Comparison of ENCODE assay signal across 5 fruit fly cellular contexts in genomic region chr3R:23210243-23211215, dm6.
TF ChIP-seq lines count a peak whose summit lies in the region.

No protein-coding gene starts in this region.

- TF ChIP-seq CTCF in whole organism, embryonic (GFP tag; optimal IDR thresholded peaks at IDR 0.05; lab: Kevin White, UChicago), result no peak

TF ChIP-seq in whole organism, adult, 20 proteins besides CTCF, POLR2A, EP300 and RAD21 (continues in another document):
- TF ChIP-seq Mnt (GFP tag; optimal IDR thresholded peaks at IDR 0.05; lab: Kevin White, UChicago), result peak; percentile 63
- TF ChIP-seq CG1620 (GFP tag; optimal IDR thresholded peaks at IDR 0.05; lab: Kevin White, UChicago), result no peak
- TF ChIP-seq cic (GFP tag; optimal IDR thresholded peaks at IDR 0.05; lab: Kevin White, UChicago), result peak; percentile 99
- TF ChIP-seq toe (GFP tag; optimal IDR thresholded peaks at IDR 0.05; lab: Kevin White, UChicago), result peak; percentile 33
- no peak for TF ChIP-seq Crg-1 (GFP tag; optimal IDR thresholded peaks at IDR 0.05; lab: Kevin White, UChicago)
- TF ChIP-seq CG7045 (GFP tag; optimal IDR thresholded peaks at IDR 0.05; lab: Kevin White, UChicago), result peak; percentile 21
- peak; percentile 17 for TF ChIP-seq CG33017 (tag; optimal IDR thresholded peaks at IDR 0.05; lab: Kevin White, UChicago)
- TF ChIP-seq kay (GFP tag; lab: Kevin White, UChicago; ENCODE audit: borderline replicate concordance), result no peak
- TF ChIP-seq cnc (optimal IDR thresholded peaks at IDR 0.05; lab: Kevin White, UChicago), result peak in 1 of 2 experiments; percentile 42
- TF ChIP-seq CG11617 (GFP tag; optimal IDR thresholded peaks at IDR 0.05; lab: Kevin White, UChicago), result no peak
- TF ChIP-seq ovo (GFP tag; optimal IDR thresholded peaks at IDR 0.05; lab: Kevin White, UChicago), result peak; percentile 5
- peak; percentile 12 for TF ChIP-seq CG7101 (tag; optimal IDR thresholded peaks at IDR 0.05; lab: Kevin White, UChicago)
- TF ChIP-seq CG5204 (GFP tag; optimal IDR thresholded peaks at IDR 0.05; lab: Kevin White, UChicago), result peak; percentile 27
- peak; percentile 25 for TF ChIP-seq CG14711 (tag; optimal IDR thresholded peaks at IDR 0.05; lab: Kevin White, UChicago)
- no peak for TF ChIP-seq pad (GFP tag; optimal IDR thresholded peaks at IDR 0.05; lab: Kevin White, UChicago)
- no peak for TF ChIP-seq tj (GFP tag; optimal IDR thresholded peaks at IDR 0.05; lab: Kevin White, UChicago)
- TF ChIP-seq Hr96 (GFP tag; optimal IDR thresholded peaks at IDR 0.05; lab: Kevin White, UChicago), result no peak
- no peak for TF ChIP-seq bab1 (GFP tag; optimal IDR thresholded peaks at IDR 0.05; lab: Kevin White, UChicago)

TF ChIP-seq in whole organism, embryonic, 481 proteins besides CTCF, POLR2A, EP300 and RAD21 (continues in another document):
- 0 out of 2 replicates have a peak, but pooled peaks have one; percentile 49 for TF ChIP-seq chm (GFP tag; IDR thresholded peaks at IDR 0.05; lab: Robert Waterston, UW)
- peak; percentile 37; the same call in 1 of the 2 replicates for TF ChIP-seq Ptx1 (GFP tag; IDR thresholded peaks at IDR 0.05; lab: Robert Waterston, UW)
- TF ChIP-seq Trl (optimal IDR thresholded peaks at IDR 0.05; lab: Kevin White, UChicago), result peak; percentile 21 to 60
- no peak for TF ChIP-seq Trl (GFP tag; optimal IDR thresholded peaks at IDR 0.05; lab: Kevin White, UChicago)
- TF ChIP-seq Nf-YC (tag; optimal IDR thresholded peaks at IDR 0.05; lab: Kevin White, UChicago), result peak; percentile 85
- TF ChIP-seq dysf (GFP tag; IDR thresholded peaks at IDR 0.05; lab: Robert Waterston, UW), result peak; percentile 58
- 0 out of 2 replicates have a peak, but pooled peaks have one; percentile 16 for TF ChIP-seq Rx (GFP tag; IDR thresholded peaks at IDR 0.05; lab: Robert Waterston, UW)
- TF ChIP-seq pan (optimal IDR thresholded peaks at IDR 0.05; lab: Kevin White, UChicago), result no peak
- TF ChIP-seq pan (GFP tag; optimal IDR thresholded peaks at IDR 0.05 in 1 of 2, IDR thresholded peaks at IDR 0.05 in 1 of 2), result peak in 1 of 2 experiments; percentile 40
- no peak for TF ChIP-seq hkb (optimal IDR thresholded peaks at IDR 0.05; lab: Kevin White, UChicago)
- peak; percentile 41 for TF ChIP-seq hkb (GFP tag; IDR thresholded peaks at IDR 0.05; lab: Robert Waterston, UW)
- TF ChIP-seq phol (tag; optimal IDR thresholded peaks at IDR 0.05; lab: Kevin White, UChicago), result peak; percentile 7
- no peak for TF ChIP-seq ssp (GFP tag; IDR thresholded peaks at IDR 0.05; lab: Robert Waterston, UW)
- no peak for TF ChIP-seq CG14860 (GFP tag; IDR thresholded peaks at IDR 0.05; lab: Robert Waterston, UW; ENCODE audit: partially characterized antibody)
- peak; percentile 62 for TF ChIP-seq mirr (GFP tag; optimal IDR thresholded peaks at IDR 0.05; lab: Kevin White, UChicago)
- TF ChIP-seq her (GFP tag; optimal IDR thresholded peaks at IDR 0.05; lab: Kevin White, UChicago), result peak; percentile 15
- peak; percentile 49 for TF ChIP-seq sob (GFP tag; IDR thresholded peaks at IDR 0.05; lab: Robert Waterston, UW)
- TF ChIP-seq grn (GFP tag; optimal IDR thresholded peaks at IDR 0.05; lab: Kevin White, UChicago), result peak; percentile 60

TF ChIP-seq in whole organism, prepupa, 60 proteins besides CTCF, POLR2A, EP300 and RAD21 (continues in another document):
- TF ChIP-seq CG31627 (GFP tag; optimal IDR thresholded peaks at IDR 0.05; lab: Kevin White, UChicago) (peak; percentile 16), Blimp-1 (GFP tag; optimal IDR thresholded peaks at IDR 0.05; lab: Kevin White, UChicago) (no peak), lz (GFP tag; optimal IDR thresholded peaks at IDR 0.05; lab: Kevin White, UChicago) (peak; percentile 5), CG6276 (GFP tag; optimal IDR thresholded peaks at IDR 0.05; lab: Kevin White, UChicago) (peak; percentile 4), CG16779 (tag; optimal IDR thresholded peaks at IDR 0.05; lab: Kevin White, UChicago) (peak; percentile 63), fd59A (GFP tag; optimal IDR thresholded peaks at IDR 0.05; lab: Kevin White, UChicago) (no peak), ss (GFP tag; optimal IDR thresholded peaks at IDR 0.05; lab: Kevin White, UChicago) (peak; percentile 18 to 58), cyc (GFP tag; optimal IDR thresholded peaks at IDR 0.05; lab: Kevin White, UChicago) (no peak), CG11762 (GFP tag; optimal IDR thresholded peaks at IDR 0.05; lab: Kevin White, UChicago; ENCODE audit: insufficient read depth) (no peak), CG6163 (GFP tag; IDR thresholded peaks at IDR 0.05; lab: Robert Waterston, UW) (no peak), CG6854 (GFP tag; optimal IDR thresholded peaks at IDR 0.05; lab: Kevin White, UChicago) (peak; percentile 7), Gug (GFP tag; IDR thresholded peaks at IDR 0.05; lab: Robert Waterston, UW) (no peak), CG10631 (GFP tag; optimal IDR thresholded peaks at IDR 0.05; lab: Kevin White, UChicago) (no peak), CG34406 (GFP tag; optimal IDR thresholded peaks at IDR 0.05; lab: Kevin White, UChicago) (no peak), fkh (GFP tag; optimal IDR thresholded peaks at IDR 0.05; lab: Kevin White, UChicago) (no peak), CG32006 (GFP tag; optimal IDR thresholded peaks at IDR 0.05; lab: Kevin White, UChicago) (peak; percentile 11), Met (GFP tag; optimal IDR thresholded peaks at IDR 0.05; lab: Kevin White, UChicago) (peak; percentile 4), vri (GFP tag; optimal IDR thresholded peaks at IDR 0.05; lab: Kevin White, UChicago) (peak; percentile 88), CG10669 (GFP tag; optimal IDR thresholded peaks at IDR 0.05; lab: Kevin White, UChicago) (no peak), svp (GFP tag; lab: Kevin White, UChicago) (peak; percentile 96)

TF ChIP-seq in whole organism, pupa, 21 proteins besides CTCF, POLR2A, EP300 and RAD21:
- TF ChIP-seq CG8301 (tag; optimal IDR thresholded peaks at IDR 0.05; lab: Kevin White, UChicago) (no peak), CG4496 (GFP tag; IDR thresholded peaks at IDR 0.05; lab: Robert Waterston, UW) (no peak), fd96Ca (GFP tag; IDR thresholded peaks at IDR 0.05; lab: Robert Waterston, UW) (0 out of 3 replicates have a peak, but pooled peaks have one; percentile 41), CG32121 (GFP tag; IDR thresholded peaks at IDR 0.05; lab: Robert Waterston, UW) (peak; percentile 16; the same call in 1 of the 2 replicates), CG13204 (GFP tag; optimal IDR thresholded peaks at IDR 0.05; lab: Kevin White, UChicago) (peak; percentile 44), gl (tag; optimal IDR thresholded peaks at IDR 0.05; lab: Kevin White, UChicago) (peak; percentile 24), Ets98B (GFP tag; IDR thresholded peaks at IDR 0.05; lab: Robert Waterston, UW) (peak; percentile 30; the same call in 1 of the 2 replicates), EcR (GFP tag; optimal IDR thresholded peaks at IDR 0.05; lab: Kevin White, UChicago) (peak; percentile 35)

TF ChIP-seq in whole organism, wandering third instar larva, 38 proteins besides CTCF, POLR2A, EP300 and RAD21:
- TF ChIP-seq Mio (GFP tag; optimal IDR thresholded peaks at IDR 0.05; lab: Kevin White, UChicago) (peak; percentile 32), N (GFP tag; optimal IDR thresholded peaks at IDR 0.05; lab: Kevin White, UChicago) (no peak), Dif (GFP tag; optimal IDR thresholded peaks at IDR 0.05; lab: Kevin White, UChicago; ENCODE audit: partially characterized antibody) (peak; percentile 31), rgr (GFP tag; optimal IDR thresholded peaks at IDR 0.05; lab: Kevin White, UChicago) (peak; percentile 1), Hnf4 (GFP tag; optimal IDR thresholded peaks at IDR 0.05; lab: Kevin White, UChicago) (peak; percentile 34), foxo (GFP tag; optimal IDR thresholded peaks at IDR 0.05; lab: Kevin White, UChicago) (peak in 1 of 2 experiments; percentile 19), dmrt93B (GFP tag; optimal IDR thresholded peaks at IDR 0.05; lab: Kevin White, UChicago) (no peak), br (GFP tag; optimal IDR thresholded peaks at IDR 0.05; lab: Kevin White, UChicago) (peak; percentile 43), Hr83 (GFP tag; optimal IDR thresholded peaks at IDR 0.05; lab: Kevin White, UChicago; ENCODE audit: poor library complexity, severe bottlenecking) (peak; percentile 23), h (GFP tag; optimal IDR thresholded peaks at IDR 0.05; lab: Kevin White, UChicago) (peak; percentile 61), Rel (GFP tag; optimal IDR thresholded peaks at IDR 0.05; lab: Kevin White, UChicago) (peak; percentile 7), Rel (tag; optimal IDR thresholded peaks at IDR 0.05; lab: Kevin White, UChicago) (peak; percentile 61), sage (GFP tag; optimal IDR thresholded peaks at IDR 0.05; lab: Kevin White, UChicago) (no peak), Myc (optimal IDR thresholded peaks at IDR 0.05; lab: Kevin White, UChicago) (no peak), woc (GFP tag; optimal IDR thresholded peaks at IDR 0.05; lab: Kevin White, UChicago) (no peak), ey (GFP tag; optimal IDR thresholded peaks at IDR 0.05; lab: Kevin White, UChicago) (peak; percentile 0)
